Fruit fly (Drosophila melanogaster) whole organism, embryonic: ENCODE results near the gene CG17187.
A peak's percentile ranks its signal among the peaks of the same experiment; 100 is the strongest.

ENCODE experiments used
- ATbp ChIP-seq: fragments of 200-800 bp; sonication (Bioruptor generic); optimal IDR thresholded peaks from 2 replicates; lab custom pipeline; 2017; ENCODE audit warnings: missing biosample characterization, mild to moderate bottlenecking, missing genetic modification characterization, missing genetic modification reagents
- CG10147 ChIP-seq: fragments of 200-800 bp; sonication (Bioruptor generic); optimal IDR thresholded peaks from 2 replicates; lab custom pipeline; 2019; ENCODE audit warnings: missing biosample characterization, mild to moderate bottlenecking, missing genetic modification characterization, moderate library complexity
- CG16813 ChIP-seq: fragments of 200-800 bp; sonication (Bioruptor generic); IDR thresholded peaks from 3 replicates; pipeline ENCODE4 v1.3.6; 2022; ENCODE audit warnings: missing biosample characterization, missing genetic modification characterization; ENCODE audit not compliant: partially characterized antibody
- CG7556 ChIP-seq: fragments of 200-800 bp; sonication (Bioruptor generic); optimal IDR thresholded peaks from 2 replicates; lab custom pipeline; 2017; ENCODE audit warnings: missing biosample characterization, mild to moderate bottlenecking, missing genetic modification characterization
- Dbx ChIP-seq: fragments of 200-800 bp; sonication (Bioruptor generic); IDR thresholded peaks from 3 replicates; pipeline ENCODE4 v1.3.6; 2022; ENCODE audit warnings: missing biosample characterization, missing genetic modification characterization
- MTF-1 ChIP-seq: fragments of 200-800 bp; sonication (Bioruptor generic); optimal IDR thresholded peaks from 2 replicates; lab custom pipeline; 2018; ENCODE audit warnings: missing biosample characterization, mild to moderate bottlenecking, missing genetic modification characterization, borderline replicate concordance
- sob ChIP-seq: fragments of 200-800 bp; sonication (Bioruptor generic); IDR thresholded peaks from 2 replicates; pipeline ENCODE4 v1.3.6; 2022; ENCODE audit warnings: missing biosample characterization, missing genetic modification characterization

dm6 chr3R:11200042-11200884 lies 31.4 kb downstream of the CG17187 start:
- TF ChIP-seq ATbp (GFP tag; lab: Kevin White, UChicago) (peak; percentile 46), CG7556 (GFP tag; lab: Kevin White, UChicago) (no peak), sob (GFP tag; lab: Robert Waterston, UW) (no peak), CG16813 (no peak), Dbx (GFP tag; lab: Robert Waterston, UW) (no peak), MTF-1 (GFP tag; lab: Kevin White, UChicago) (no peak), CG10147 (no peak)
